Worm (Caenorhabditis elegans) whole organism, L4 larva: ENCODE results near the gene nlp-69.

Experiments used
- R02D3.7 ChIP-seq: fragments of 150-350 bp; sonication (generic microtip); optimal IDR thresholded peaks from 3 replicates; lab custom pipeline; 2014; ENCODE audit warnings: missing biosample characterization, missing genetic modification characterization
- Y105C5A.15 ChIP-seq: fragments of 200-800 bp; sonication (Bioruptor generic); IDR thresholded peaks from 2 replicates; pipeline ENCODE4 v1.3.6; 2022; ENCODE audit warnings: missing genetic modification characterization, missing compliant biosample characterization
- ama-1 ChIP-seq: fragments of 150-350 bp; optimal IDR thresholded peaks from 2 replicates; lab custom pipeline; 2014; ENCODE audit warnings: inconsistent platforms, mixed read lengths
- dmd-6 ChIP-seq: fragments of 200-800 bp; sonication (Bioruptor generic); IDR thresholded peaks from 2 replicates; pipeline ENCODE4 v1.3.6; 2022; ENCODE audit warnings: missing genetic modification reagents, missing genetic modification characterization, missing compliant biosample characterization
- hlh-30 ChIP-seq: sonication (generic microtip); optimal IDR thresholded peaks from 2 replicates; lab custom pipeline; 2017; ENCODE audit warnings: antibody characterized with exemption, mild to moderate bottlenecking, missing genetic modification characterization, missing compliant biosample characterization; ENCODE audit not compliant: insufficient read depth
- nhr-76 ChIP-seq: fragments of 150-350 bp; optimal IDR thresholded peaks from 2 replicates; lab custom pipeline; 2014; ENCODE audit warnings: missing biosample characterization, missing genetic modification characterization
- pha-4 ChIP-seq, 2 experiments: fragments of 150-350 bp in 1 of 2; fragments of 200-800 bp in 1 of 2; sonication (Bioruptor generic) in 1 of 2; IDR thresholded peaks in 1 of 2; optimal IDR thresholded peaks in 1 of 2; 2 replicates each; pipeline versions ENCODE4 v1.3.6 to Lab custom; 2014 to 2022; ENCODE audit warnings: missing genetic modification characterization in 2 of 2, missing genetic modification reagents in 2 of 2, missing biosample characterization in 1 of 2, missing compliant biosample characterization in 1 of 2

- no peak for TF ChIP-seq ama-1
- TF ChIP-seq pha-4 (GFP tag; IDR thresholded peaks at IDR 0.05; lab: Robert Waterston, UW): no peak
- TF ChIP-seq pha-4 (tag; optimal IDR thresholded peaks at IDR 0.05; lab: Kevin White, UChicago): no peak
- no peak for TF ChIP-seq nhr-76 (tag; lab: Kevin White, UChicago)
- no peak for TF ChIP-seq hlh-30 (tag; lab: Kevin White, UChicago)
- TF ChIP-seq dmd-6 (GFP tag; lab: Robert Waterston, UW): no peak
- TF ChIP-seq R02D3.7 (tag; lab: Kevin White, UChicago): no peak
- no peak for TF ChIP-seq Y105C5A.15 (GFP tag; lab: Robert Waterston, UW)
Measured at ce11 chrV:20104417-20104816, 9.6 kb upstream of the nlp-69 start.
